Worm (Caenorhabditis elegans) whole organism, L4 larva: Measurements from ENCODE around the gene tars-1.

Source experiments
- D1046.2 ChIP-seq: fragments of 200-800 bp; sonication (Bioruptor generic); IDR thresholded peaks from 2 replicates; pipeline ENCODE4 v1.3.6; 2022; ENCODE audit warnings: missing genetic modification characterization, missing compliant biosample characterization
- F10B5.3 ChIP-seq: sonication (generic microtip); optimal IDR thresholded peaks from 2 replicates; lab custom pipeline; 2016; ENCODE audit warnings: mild to moderate bottlenecking, missing genetic modification characterization, missing compliant biosample characterization
- F44E2.7 ChIP-seq: fragments of 200-800 bp; sonication (Bioruptor generic); IDR thresholded peaks from 2 replicates; pipeline ENCODE4 v2.1.2; 2022; ENCODE audit warnings: missing genetic modification characterization, missing compliant biosample characterization
- F49E8.2 ChIP-seq: sonication (generic microtip); optimal IDR thresholded peaks from 2 replicates; lab custom pipeline; 2016; ENCODE audit warnings: missing compliant biosample characterization, mild to moderate bottlenecking, missing genetic modification characterization, borderline replicate concordance
- R02D3.7 ChIP-seq: fragments of 150-350 bp; sonication (generic microtip); optimal IDR thresholded peaks from 3 replicates; lab custom pipeline; 2014; ENCODE audit warnings: missing biosample characterization, missing genetic modification characterization
- Y105C5A.15 ChIP-seq: fragments of 200-800 bp; sonication (Bioruptor generic); IDR thresholded peaks from 2 replicates; pipeline ENCODE4 v1.3.6; 2022; ENCODE audit warnings: missing genetic modification characterization, missing compliant biosample characterization
- aly-2 ChIP-seq: sonication (generic microtip); optimal IDR thresholded peaks from 2 replicates; lab custom pipeline; 2018; ENCODE audit warnings: missing biosample characterization, missing genetic modification characterization
- ama-1 ChIP-seq: fragments of 150-350 bp; optimal IDR thresholded peaks from 2 replicates; lab custom pipeline; 2014; ENCODE audit warnings: inconsistent platforms, mixed read lengths
- arid-1 ChIP-seq: fragments of 200-800 bp; sonication (Bioruptor generic); conservative IDR thresholded peaks from 2 replicates; pipeline ENCODE4 v1.3.6; 2022; ENCODE audit warnings: missing genetic modification reagents, missing genetic modification characterization, missing compliant biosample characterization
- ceh-44 ChIP-seq: fragments of 200-800 bp; sonication (Bioruptor generic); IDR thresholded peaks from 2 replicates; pipeline ENCODE4 v1.3.6; 2022; ENCODE audit warnings: missing genetic modification reagents, missing genetic modification characterization, missing compliant biosample characterization
- ces-1 ChIP-seq: fragments of 150-350 bp; sonication (generic microtip); optimal IDR thresholded peaks from 4 replicates; lab custom pipeline; 2014; ENCODE audit warnings: missing biosample characterization, missing genetic modification reagents, missing genetic modification characterization
- ctbp-1 ChIP-seq: fragments of 200-800 bp; sonication (Bioruptor generic); IDR thresholded peaks from 2 replicates; pipeline ENCODE4 v1.3.6; 2022; ENCODE audit warnings: missing genetic modification reagents, missing genetic modification characterization, missing compliant biosample characterization
- daf-12 ChIP-seq: fragments of 150-350 bp; optimal IDR thresholded peaks from 2 replicates; lab custom pipeline; 2014; ENCODE audit warnings: missing biosample characterization, missing genetic modification reagents, missing genetic modification characterization
- daf-8 ChIP-seq: fragments of 200-800 bp; sonication (Bioruptor generic); IDR thresholded peaks from 2 replicates; pipeline ENCODE4 v1.3.6; 2022; ENCODE audit warnings: missing genetic modification characterization, missing compliant biosample characterization
- dmd-9 ChIP-seq: fragments of 200-800 bp; sonication (Bioruptor generic); IDR thresholded peaks from 2 replicates; pipeline ENCODE4 v1.3.6; 2022; ENCODE audit warnings: missing genetic modification reagents, missing genetic modification characterization, missing compliant biosample characterization
- dve-1 ChIP-seq: sonication (generic microtip); optimal IDR thresholded peaks from 2 replicates; lab custom pipeline; 2017; ENCODE audit warnings: antibody characterized with exemption, mild to moderate bottlenecking, missing genetic modification characterization, missing compliant biosample characterization; ENCODE audit not compliant: insufficient read depth
- fkh-10 ChIP-seq: fragments of 150-350 bp; optimal IDR thresholded peaks from 2 replicates; lab custom pipeline; 2014; ENCODE audit warnings: missing biosample characterization, missing genetic modification reagents, missing genetic modification characterization
- hif-1 ChIP-seq, 2 experiments: sonication (generic microtip); optimal IDR thresholded peaks; 2 replicates each; lab custom pipeline; 2016 to 2017; ENCODE audit warnings: missing compliant biosample characterization in 2 of 2, missing genetic modification characterization in 2 of 2, missing genetic modification reagents in 2 of 2, missing genotype in 2 of 2, mild to moderate bottlenecking in 1 of 2
- jun-1 ChIP-seq: fragments of 150-350 bp; optimal IDR thresholded peaks from 2 replicates; lab custom pipeline; 2014; ENCODE audit warnings: missing biosample characterization, missing genetic modification reagents, missing genetic modification characterization
- lin-13 ChIP-seq: fragments of 150-350 bp; optimal IDR thresholded peaks from 2 replicates; lab custom pipeline; 2014; ENCODE audit warnings: missing biosample characterization, missing genetic modification reagents, missing genetic modification characterization
- lin-38 ChIP-seq: fragments of 200-800 bp; sonication (Bioruptor generic); IDR thresholded peaks from 2 replicates; pipeline ENCODE4 v1.3.6; 2022; ENCODE audit warnings: missing genetic modification reagents, missing genetic modification characterization, missing compliant biosample characterization
- lir-3 ChIP-seq: sonication (generic microtip); optimal IDR thresholded peaks from 2 replicates; lab custom pipeline; 2016; ENCODE audit warnings: mild to moderate bottlenecking, missing genetic modification characterization, missing compliant biosample characterization
- madf-5 ChIP-seq, 2 experiments: fragments of 200-800 bp; sonication (Bioruptor generic); IDR thresholded peaks; 2 replicates each; pipeline ENCODE4 v1.3.6; 2022; ENCODE audit warnings: missing compliant biosample characterization in 2 of 2, missing genetic modification characterization in 2 of 2
- mep-1 ChIP-seq: fragments of 150-350 bp; sonication (generic microtip); optimal IDR thresholded peaks from 3 replicates; lab custom pipeline; 2014; ENCODE audit warnings: missing biosample characterization, missing genetic modification characterization
- nhr-25 ChIP-seq: sonication (generic microtip); optimal IDR thresholded peaks from 2 replicates; lab custom pipeline; 2017; ENCODE audit warnings: missing genetic modification characterization, mild to moderate bottlenecking, missing compliant biosample characterization, antibody characterized with exemption, moderate library complexity, borderline replicate concordance; ENCODE audit not compliant: insufficient read depth
- nhr-42 ChIP-seq: fragments of 200-800 bp; sonication (Bioruptor generic); IDR thresholded peaks from 2 replicates; pipeline ENCODE4 v1.3.6; 2022; ENCODE audit warnings: missing genetic modification characterization, missing compliant biosample characterization
- nhr-6 ChIP-seq: fragments of 150-350 bp; optimal IDR thresholded peaks from 2 replicates; lab custom pipeline; 2014; ENCODE audit warnings: missing biosample characterization, missing genetic modification characterization
- nhr-77 ChIP-seq: fragments of 150-350 bp; optimal IDR thresholded peaks from 2 replicates; lab custom pipeline; 2014; ENCODE audit warnings: missing biosample characterization, missing genetic modification characterization
- rbr-2 ChIP-seq: sonication (generic microtip); optimal IDR thresholded peaks from 2 replicates; lab custom pipeline; 2016; ENCODE audit warnings: missing genotype, missing genetic modification characterization, missing compliant biosample characterization
- saeg-2 ChIP-seq: fragments of 200-800 bp; sonication (Bioruptor generic); IDR thresholded peaks from 2 replicates; pipeline ENCODE4 v1.3.6; 2022; ENCODE audit warnings: missing genetic modification reagents, missing genetic modification characterization, missing compliant biosample characterization
- set-16 ChIP-seq: fragments of 200-800 bp; sonication (Bioruptor generic); IDR thresholded peaks from 2 replicates; pipeline ENCODE4 v1.3.6; 2022; ENCODE audit warnings: missing genetic modification reagents, missing genetic modification characterization, missing compliant biosample characterization
- snpc-4 ChIP-seq: fragments of 150-350 bp; optimal IDR thresholded peaks from 2 replicates; lab custom pipeline; 2014; ENCODE audit warnings: missing biosample characterization, missing genetic modification characterization
- unc-130 ChIP-seq: sonication (generic microtip); optimal IDR thresholded peaks from 2 replicates; lab custom pipeline; 2016; ENCODE audit warnings: missing genetic modification reagents, missing genetic modification characterization, missing compliant biosample characterization
- unc-62 ChIP-seq, 3 experiments: fragments of 150-350 bp in 1 of 3; sonication (generic microtip); optimal IDR thresholded peaks in 2 of 3; peaks in 1 of 3; 1 replicate in 1 of 3; 2 replicates in 2 of 3; lab custom pipeline; 2014 to 2017; ENCODE audit warnings: missing biosample characterization in 3 of 3, missing genetic modification characterization in 3 of 3, missing genetic modification reagents in 3 of 3, missing genotype in 1 of 3
- zip-11 ChIP-seq: fragments of 200-800 bp; sonication (Bioruptor generic); IDR thresholded peaks from 2 replicates; pipeline ENCODE4 v1.3.6; 2022; ENCODE audit warnings: missing genetic modification characterization, missing compliant biosample characterization
- zip-2 ChIP-seq: fragments of 150-350 bp; optimal IDR thresholded peaks from 2 replicates; lab custom pipeline; 2014; ENCODE audit warnings: missing biosample characterization, missing genetic modification characterization
- ztf-11 ChIP-seq: fragments of 150-350 bp; optimal IDR thresholded peaks from 2 replicates; lab custom pipeline; 2014; ENCODE audit warnings: missing biosample characterization, missing genetic modification characterization
- ztf-7 ChIP-seq: fragments of 150-350 bp; optimal IDR thresholded peaks from 2 replicates; lab custom pipeline; 2014; ENCODE audit warnings: missing biosample characterization, missing genetic modification characterization

tars-1 gene

DNA sequence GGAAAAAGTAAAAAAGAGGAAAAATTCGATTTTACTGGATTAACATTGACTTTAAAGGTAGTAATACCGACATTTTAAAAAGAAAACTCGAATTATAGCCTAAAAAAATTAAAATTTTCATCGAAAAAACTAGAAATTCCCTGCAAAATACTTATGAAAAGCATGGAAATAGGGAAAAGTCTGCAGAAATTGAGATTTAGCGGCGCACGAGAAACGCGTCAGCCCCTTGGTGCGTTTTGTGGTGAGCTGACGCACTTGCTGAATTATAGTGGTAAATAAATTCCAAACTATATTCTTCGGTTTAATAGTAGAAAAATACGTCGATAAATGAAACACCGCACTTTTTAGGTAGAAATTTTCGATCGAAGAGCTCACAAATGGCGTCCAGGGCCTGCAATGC is 1.0 kb downstream of the tars-1 start (continued):
- TF ChIP-seq unc-130 (GFP tag; lab: Kevin White, UChicago) (no peak), zip-11 (GFP tag; lab: Robert Waterston, UW) (no peak), Y105C5A.15 (GFP tag; lab: Robert Waterston, UW) (no peak), hif-1 (tag; optimal IDR thresholded peaks at IDR 0.05; lab: Kevin White, UChicago) (no peak), set-16 (GFP tag; lab: Robert Waterston, UW) (no peak), F44E2.7 (GFP tag; lab: Robert Waterston, UW) (no peak), F49E8.2 (tag; lab: Kevin White, UChicago) (no peak), F10B5.3 (no peak), ztf-7 (tag; lab: Kevin White, UChicago) (no peak), nhr-77 (tag; lab: Kevin White, UChicago) (peak; percentile 1), daf-8 (no peak), daf-12 (tag; lab: Kevin White, UChicago) (no peak), rbr-2 (tag; lab: Kevin White, UChicago) (peak; percentile 15), mep-1 (tag; lab: Kevin White, UChicago) (peak; percentile 50), zip-2 (tag; lab: Kevin White, UChicago) (no peak), ces-1 (no peak), R02D3.7 (tag; lab: Kevin White, UChicago) (no peak), unc-62 (GFP tag; optimal IDR thresholded peaks at IDR 0.05 in 1 of 2; lab: Kevin White, UChicago) (peak in 1 of 2 experiments; percentile 42), unc-62 (tag; optimal IDR thresholded peaks at IDR 0.05; lab: Kevin White, UChicago) (no peak), arid-1 (GFP tag; lab: Robert Waterston, UW) (no peak), lir-3 (tag; lab: Kevin White, UChicago) (no peak), nhr-6 (tag; lab: Kevin White, UChicago) (no peak), fkh-10 (GFP tag; lab: Kevin White, UChicago) (no peak), nhr-25 (tag; lab: Kevin White, UChicago) (no peak), lin-13 (GFP tag; lab: Kevin White, UChicago) (peak; percentile 29), madf-5 (GFP tag; IDR thresholded peaks at IDR 0.05; lab: Robert Waterston, UW) (no peak), snpc-4 (no peak), ztf-11 (no peak), ceh-44 (no peak), dve-1 (tag; lab: Kevin White, UChicago) (peak; percentile 43)
- TF ChIP-seq, all 104 proteins: peak for 13

DNA sequence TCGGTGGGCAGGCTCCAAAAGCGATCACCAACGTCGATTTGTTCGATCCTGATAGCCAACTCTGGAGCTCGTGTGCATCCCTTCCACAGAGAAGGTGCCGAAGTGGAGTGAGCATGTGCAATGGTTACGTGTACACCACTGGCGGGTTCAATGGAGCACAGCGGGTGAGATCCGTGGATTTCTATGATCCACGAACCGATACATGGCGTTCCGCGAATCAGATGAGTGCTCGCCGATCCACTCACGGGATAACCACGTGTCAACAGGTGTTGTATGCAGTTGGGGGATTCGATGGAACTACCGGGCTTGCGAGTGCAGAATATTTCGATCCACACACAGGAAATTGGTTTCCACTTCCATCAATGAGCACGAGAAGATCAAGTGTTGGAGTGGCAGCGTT is 4.6 kb downstream of the tars-1 start:
- TF ChIP-seq R02D3.7 (tag; lab: Kevin White, UChicago), result no peak
- TF ChIP-seq dmd-9, result no peak
- 0 out of 2 replicates have a peak, but pooled peaks have one; percentile 16 for TF ChIP-seq ctbp-1 (GFP tag; lab: Robert Waterston, UW)
- TF ChIP-seq lin-38, result no peak
- TF ChIP-seq aly-2 (tag; lab: Kevin White, UChicago), result peak; percentile 48
- TF ChIP-seq D1046.2, result peak; percentile 81; the same call in 1 of the 2 replicates
- peak in 1 of 2 experiments; percentile 56 for TF ChIP-seq unc-62 (GFP tag; optimal IDR thresholded peaks at IDR 0.05 in 1 of 2; lab: Kevin White, UChicago)
- no peak for TF ChIP-seq unc-62 (tag; optimal IDR thresholded peaks at IDR 0.05; lab: Kevin White, UChicago)
- peak; percentile 38 for TF ChIP-seq set-16 (GFP tag; lab: Robert Waterston, UW)
- no peak for TF ChIP-seq daf-12 (tag; lab: Kevin White, UChicago)

DNA sequence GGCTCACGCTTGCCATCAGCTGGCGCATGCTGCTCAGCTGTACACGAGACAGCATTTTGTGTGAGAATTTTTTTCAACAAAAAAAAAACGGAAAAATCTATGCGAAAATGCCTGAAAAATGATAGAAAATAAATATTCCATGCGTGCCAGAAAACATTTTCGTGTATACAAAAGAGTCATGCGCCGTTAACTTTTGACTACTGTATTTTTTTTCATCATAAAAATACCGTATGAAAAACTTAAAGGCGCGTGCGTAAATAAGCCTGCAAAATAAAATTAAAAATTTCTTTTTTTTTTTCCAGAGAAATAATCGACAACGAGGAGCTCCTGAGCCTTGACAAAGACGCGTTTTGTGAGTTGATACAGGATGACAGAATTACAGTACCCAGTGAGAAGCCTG is 5.5 kb downstream of the tars-1 start:
- TF ChIP-seq saeg-2 (no peak), ama-1 (lab: Kevin White, UChicago) (no peak), jun-1 (tag; lab: Kevin White, UChicago) (no peak), nhr-42 (GFP tag; lab: Robert Waterston, UW) (no peak)
